Worm (Caenorhabditis elegans) whole organism, L3 larva: ENCODE measurements around the gene T16A1.5.

ENCODE experiments used
- ZK546.5 ChIP-seq: sonication (generic microtip); optimal IDR thresholded peaks from 2 replicates; lab custom pipeline; 2017; ENCODE audit warnings: missing biosample characterization, missing genetic modification characterization
- aly-2 ChIP-seq: fragments of 150-350 bp; optimal IDR thresholded peaks from 2 replicates; lab custom pipeline; 2014; ENCODE audit warnings: missing biosample characterization, missing genetic modification characterization
- ama-1 ChIP-seq: fragments of 150-350 bp; optimal IDR thresholded peaks from 2 replicates; lab custom pipeline; 2018
- ceh-9 ChIP-seq: sonication (generic microtip); optimal IDR thresholded peaks from 2 replicates; lab custom pipeline; 2018; ENCODE audit warnings: missing biosample characterization, missing genetic modification characterization
- daf-12 ChIP-seq: fragments of 150-350 bp; optimal IDR thresholded peaks from 2 replicates; lab custom pipeline; 2014; ENCODE audit warnings: missing biosample characterization, missing genetic modification reagents, missing genetic modification characterization
- elt-2 ChIP-seq: sonication (generic microtip); optimal IDR thresholded peaks from 2 replicates; lab custom pipeline; 2016; ENCODE audit warnings: missing genetic modification reagents, mild to moderate bottlenecking, missing genetic modification characterization, missing compliant biosample characterization
- elt-3 ChIP-seq, 3 experiments: fragments of 150-350 bp in 1 of 3; sonication (generic microtip) in 2 of 3; optimal IDR thresholded peaks; 2 replicates in 2 of 3; 4 replicates in 1 of 3; lab custom pipeline; 2014 to 2017; ENCODE audit warnings: missing biosample characterization in 3 of 3, missing genetic modification characterization in 3 of 3
- eor-1 ChIP-seq, 2 experiments: fragments of 150-350 bp; optimal IDR thresholded peaks; 2 replicates each; lab custom pipeline; 2014 to 2018; ENCODE audit warnings: missing biosample characterization in 2 of 2, missing genetic modification characterization in 2 of 2
- fkh-10 ChIP-seq: sonication (generic microtip); optimal IDR thresholded peaks from 2 replicates; lab custom pipeline; 2017; ENCODE audit warnings: missing biosample characterization, missing genetic modification reagents, missing genetic modification characterization
- fos-1 ChIP-seq: fragments of 150-350 bp; optimal IDR thresholded peaks from 2 replicates; lab custom pipeline; 2014; ENCODE audit warnings: missing biosample characterization, missing genetic modification characterization
- hmg-11 ChIP-seq: sonication (generic microtip); optimal IDR thresholded peaks from 2 replicates; lab custom pipeline; 2016; ENCODE audit warnings: missing genetic modification characterization, missing compliant biosample characterization
- jun-1 ChIP-seq: fragments of 150-350 bp; optimal IDR thresholded peaks from 2 replicates; lab custom pipeline; 2014; ENCODE audit warnings: missing biosample characterization, missing genetic modification reagents, missing genetic modification characterization
- lsy-12 ChIP-seq: sonication (generic microtip); optimal IDR thresholded peaks from 2 replicates; lab custom pipeline; 2016; ENCODE audit warnings: mild to moderate bottlenecking, missing genetic modification characterization, missing compliant biosample characterization
- nhr-11 ChIP-seq: fragments of 150-350 bp; optimal IDR thresholded peaks from 2 replicates; lab custom pipeline; 2014; ENCODE audit warnings: missing biosample characterization, missing genetic modification characterization
- nhr-12 ChIP-seq: fragments of 150-350 bp; optimal IDR thresholded peaks from 2 replicates; lab custom pipeline; 2014; ENCODE audit warnings: missing biosample characterization, missing genetic modification characterization
- nhr-23 ChIP-seq: fragments of 150-350 bp; optimal IDR thresholded peaks from 2 replicates; lab custom pipeline; 2014; ENCODE audit warnings: missing biosample characterization, missing genetic modification reagents, missing genetic modification characterization
- nhr-237 ChIP-seq: fragments of 150-350 bp; optimal IDR thresholded peaks from 2 replicates; lab custom pipeline; 2014; ENCODE audit warnings: missing biosample characterization, missing genetic modification characterization
- nhr-25 ChIP-seq: sonication (generic microtip); optimal IDR thresholded peaks from 2 replicates; lab custom pipeline; 2017; ENCODE audit warnings: missing biosample characterization, missing genetic modification characterization
- nhr-67 ChIP-seq: fragments of 150-350 bp; optimal IDR thresholded peaks from 2 replicates; lab custom pipeline; 2014; ENCODE audit warnings: missing biosample characterization, missing genetic modification characterization
- nhr-77 ChIP-seq: fragments of 150-350 bp; optimal IDR thresholded peaks from 2 replicates; lab custom pipeline; 2014; ENCODE audit warnings: missing biosample characterization, missing genetic modification characterization
- pha-4 ChIP-seq: fragments of 150-350 bp; optimal IDR thresholded peaks from 2 replicates; lab custom pipeline; 2014; ENCODE audit warnings: missing biosample characterization, missing genetic modification reagents, missing genetic modification characterization
- pqm-1 ChIP-seq: fragments of 150-350 bp; optimal IDR thresholded peaks from 2 replicates; lab custom pipeline; 2017; ENCODE audit warnings: missing biosample characterization, missing genetic modification characterization, inconsistent platforms
- sea-2 ChIP-seq: fragments of 150-350 bp; sonication (generic microtip); optimal IDR thresholded peaks from 4 replicates; lab custom pipeline; 2014; ENCODE audit warnings: missing biosample characterization, missing genetic modification reagents, missing genetic modification characterization
- skn-1 ChIP-seq: fragments of 150-350 bp; optimal IDR thresholded peaks from 2 replicates; lab custom pipeline; 2014; ENCODE audit warnings: missing biosample characterization, missing genetic modification characterization
- snpc-4 ChIP-seq: fragments of 150-350 bp; optimal IDR thresholded peaks from 2 replicates; lab custom pipeline; 2014; ENCODE audit warnings: missing biosample characterization, missing genetic modification characterization
- tbx-2 ChIP-seq: sonication (generic microtip); optimal IDR thresholded peaks from 2 replicates; lab custom pipeline; 2016; ENCODE audit warnings: mild to moderate bottlenecking, missing genetic modification characterization, missing compliant biosample characterization
- unc-39 ChIP-seq: sonication (generic microtip); optimal IDR thresholded peaks from 4 replicates; lab custom pipeline; 2017; ENCODE audit warnings: missing biosample characterization, missing genetic modification characterization
- unc-62 ChIP-seq: fragments of 150-350 bp; sonication (generic microtip); optimal IDR thresholded peaks from 4 replicates; lab custom pipeline; 2014; ENCODE audit warnings: missing biosample characterization, missing genetic modification reagents, missing genetic modification characterization
- zag-1 ChIP-seq: fragments of 150-350 bp; optimal IDR thresholded peaks from 2 replicates; lab custom pipeline; 2014; ENCODE audit warnings: missing biosample characterization, missing genetic modification characterization
- ztf-11 ChIP-seq: fragments of 150-350 bp; optimal IDR thresholded peaks from 2 replicates; lab custom pipeline; 2014; ENCODE audit warnings: missing biosample characterization, missing genetic modification characterization

Gene T16A1.5

DNA sequence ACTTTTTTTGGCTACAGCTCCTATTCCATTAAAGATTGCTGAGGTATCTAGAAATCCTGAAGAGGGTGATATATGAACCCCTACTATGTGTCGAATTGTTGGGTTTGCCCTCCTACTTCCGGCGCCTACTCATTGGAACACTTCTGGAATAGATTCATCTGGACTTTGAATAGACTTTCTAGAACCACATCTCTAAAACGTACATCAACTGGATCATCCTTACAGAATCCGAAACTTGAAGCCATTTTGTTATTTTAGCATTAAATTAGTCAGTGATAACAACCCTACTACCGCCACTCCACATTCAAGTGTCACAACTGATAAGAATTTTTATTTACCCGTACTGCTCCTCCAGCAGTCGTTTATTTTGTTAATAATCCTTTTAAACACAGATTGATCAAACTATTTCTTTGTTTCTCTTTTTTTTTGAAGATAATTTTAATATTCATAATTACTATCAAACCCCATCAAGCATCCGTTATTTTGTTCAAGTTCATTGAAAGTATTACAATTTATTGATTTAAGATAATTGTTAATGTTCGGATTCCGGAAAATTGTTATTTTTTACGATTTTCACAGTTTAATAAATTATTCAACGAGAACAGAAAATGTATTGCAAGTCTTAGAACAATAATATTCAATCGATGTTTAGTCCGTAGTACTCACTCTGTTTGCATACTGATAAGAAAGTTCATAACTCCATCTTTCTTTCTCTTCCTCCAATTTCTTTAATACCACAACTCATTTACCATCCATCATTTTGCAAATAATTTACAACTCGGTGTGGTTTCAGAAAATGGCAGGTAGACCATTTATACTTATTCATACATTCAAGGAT, 15.7 kb upstream of the T16A1.5 start, which contains the start of gene math-42:
Gene math-42, plus strand, starts transcription at position 788 of the 838 bp plus-strand sequence.
- TF ChIP-seq tbx-2 (tag; lab: Kevin White, UChicago) (no peak), elt-2 (tag; lab: Kevin White, UChicago) (peak; percentile 60)

- TF ChIP-seq snpc-4 (no peak), unc-62 (no peak), daf-12 (no peak), pqm-1 (no peak), hmg-11 (tag; lab: Kevin White, UChicago) (no peak), fkh-10 (GFP tag; lab: Kevin White, UChicago) (no peak), nhr-25 (tag; lab: Kevin White, UChicago) (no peak), skn-1 (tag; lab: Kevin White, UChicago) (no peak), aly-2 (tag; lab: Kevin White, UChicago) (no peak), ztf-11 (no peak), ceh-9 (tag; lab: Kevin White, UChicago) (no peak), nhr-12 (tag; lab: Kevin White, UChicago) (no peak), elt-3 (tag; optimal IDR thresholded peaks at IDR 0.05; lab: Kevin White, UChicago) (no peak), nhr-77 (tag; lab: Kevin White, UChicago) (no peak), sea-2 (GFP tag; lab: Kevin White, UChicago) (no peak), nhr-67 (no peak)
- TF ChIP-seq, all 47 proteins: peak for 0
Observed at ce11 chrII:2094924-2095650, 11.5 kb upstream of the T16A1.5 start, which contains the start of gene T16A1.2. Gene T16A1.2, plus strand, starts transcription at chrII:2095600.

DNA sequence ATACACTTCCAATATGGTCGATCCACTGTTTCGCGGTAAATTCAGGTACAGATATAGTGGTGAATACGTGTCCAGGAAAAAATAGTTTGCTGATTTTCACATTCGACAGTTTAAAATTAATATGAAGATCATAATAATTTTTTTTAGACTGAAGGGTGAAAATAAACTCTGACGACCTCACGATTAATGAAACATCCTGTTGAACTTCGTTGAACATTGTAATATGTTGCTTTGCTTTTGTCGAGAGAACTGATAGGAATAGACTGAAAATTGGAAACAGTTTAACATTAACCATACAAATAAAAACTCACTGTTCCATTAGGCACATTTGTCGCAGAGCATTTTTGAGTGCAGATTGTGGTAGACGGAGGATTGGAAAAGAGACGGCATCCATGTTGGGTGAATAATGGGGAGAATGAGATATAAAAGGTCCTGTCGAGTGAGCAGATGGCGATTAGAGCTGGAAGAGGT, 9.9 kb upstream of the T16A1.5 start, which contains the start of gene fbxb-37:
Gene fbxb-37, minus strand, starts transcription at position 421 of the 471 bp plus-strand sequence.
- TF ChIP-seq nhr-23 (tag; lab: Kevin White, UChicago) (no peak), zag-1 (tag; lab: Kevin White, UChicago) (no peak), lsy-12 (tag; lab: Kevin White, UChicago) (no peak), eor-1 (tag; optimal IDR thresholded peaks at IDR 0.05; lab: Kevin White, UChicago) (no peak), nhr-12 (tag; lab: Kevin White, UChicago) (no peak), aly-2 (tag; lab: Kevin White, UChicago) (no peak), ZK546.5 (tag; lab: Kevin White, UChicago) (no peak), ama-1 (no peak), nhr-11 (tag; lab: Kevin White, UChicago) (no peak), pqm-1 (no peak), nhr-25 (tag; lab: Kevin White, UChicago) (no peak), nhr-237 (tag; lab: Kevin White, UChicago) (no peak)

DNA sequence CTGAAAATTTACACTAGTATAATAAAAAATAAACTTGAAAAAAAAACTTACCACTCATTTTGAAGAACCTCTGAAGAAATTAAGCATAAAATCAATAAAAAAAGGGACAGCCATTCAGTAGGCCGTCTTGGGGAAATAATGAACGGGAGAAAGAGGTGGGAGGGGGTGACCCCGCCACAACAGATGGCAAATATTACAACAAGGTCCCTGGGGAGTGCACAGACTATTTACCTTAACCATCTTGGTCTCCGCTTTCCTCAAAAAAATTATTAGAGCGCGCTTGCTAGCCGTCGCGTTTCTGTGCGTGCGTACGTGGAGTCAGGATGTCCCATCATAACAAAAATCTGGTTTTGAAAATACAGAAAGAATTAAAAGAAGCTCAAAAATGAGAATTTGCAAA, 8.3 kb upstream of the T16A1.5 start, which contains the start of gene T16A1.10:
Gene T16A1.10, minus strand, starts transcription at position 123 of the 400 bp plus-strand sequence.
- TF ChIP-seq pha-4 (tag; lab: Kevin White, UChicago) = no peak
- no peak for TF ChIP-seq fos-1 (tag; lab: Kevin White, UChicago)
- no peak for TF ChIP-seq nhr-23 (tag; lab: Kevin White, UChicago)
- TF ChIP-seq nhr-77 (tag; lab: Kevin White, UChicago) = no peak

DNA sequence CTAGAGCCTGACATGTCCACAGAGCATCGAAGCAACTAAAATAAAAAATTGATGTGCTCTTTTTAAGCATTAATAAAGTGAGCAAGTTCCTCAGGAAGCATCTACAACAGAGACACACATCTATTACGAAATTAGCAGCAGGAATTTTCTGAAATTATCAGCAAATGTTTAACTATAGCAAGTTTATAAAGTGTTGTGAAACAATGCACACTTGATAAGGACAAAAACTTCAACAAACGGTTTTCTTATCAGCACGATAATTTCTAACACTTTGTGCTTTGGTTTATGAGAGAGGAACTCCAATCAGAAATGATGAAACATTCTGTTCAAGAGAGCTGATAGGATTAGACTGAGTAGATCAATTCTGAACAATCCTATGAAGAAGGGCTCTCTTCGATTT, 7.0 kb upstream of the T16A1.5 start, which contains the start of gene trpl-5:
Gene trpl-5, minus strand, starts transcription at position 32 of the 400 bp plus-strand sequence.
- TF ChIP-seq elt-2 (tag; lab: Kevin White, UChicago) (peak; percentile 95), pqm-1 (peak; percentile 96), jun-1 (tag; lab: Kevin White, UChicago) (peak; percentile 23), fos-1 (tag; lab: Kevin White, UChicago) (no peak)

ce11 chrII:2087206-2087605, 3.6 kb upstream of the T16A1.5 start:
- no peak for TF ChIP-seq unc-39 (tag; lab: Kevin White, UChicago)
